Worm (Caenorhabditis elegans) whole organism, mixed stage, embryonic: ENCODE results near the gene ZK617.26.
A peak's percentile ranks its signal among the peaks of the same experiment; 100 is the strongest.

Experiments
- M03D4.4 ChIP-seq: sonication (generic microtip); optimal IDR thresholded peaks from 2 replicates; lab custom pipeline; 2017; ENCODE audit warnings: mild to moderate bottlenecking, missing genetic modification characterization, missing compliant biosample characterization
- bed-3 ChIP-seq: fragments of 200-800 bp; sonication (Bioruptor generic); optimal IDR thresholded peaks from 3 replicates; lab custom pipeline; 2018; ENCODE audit warnings: mild to moderate bottlenecking, missing genetic modification characterization, moderate library complexity, missing compliant biosample characterization
- blmp-1 ChIP-seq: fragments of 150-350 bp; optimal IDR thresholded peaks from 2 replicates; lab custom pipeline; 2014; ENCODE audit warnings: missing biosample characterization, missing genetic modification characterization
- ceh-39 ChIP-seq: fragments of 150-350 bp; optimal IDR thresholded peaks from 2 replicates; lab custom pipeline; 2014; ENCODE audit warnings: missing biosample characterization, missing genetic modification characterization
- ceh-43 ChIP-seq: fragments of 200-800 bp; sonication (Bioruptor generic); optimal IDR thresholded peaks from 2 replicates; lab custom pipeline; 2018; ENCODE audit warnings: mild to moderate bottlenecking, missing genetic modification characterization, moderate library complexity, missing compliant biosample characterization
- ceh-83 ChIP-seq: fragments of 200-800 bp; sonication (Bioruptor generic); optimal IDR thresholded peaks from 2 replicates; lab custom pipeline; 2018; ENCODE audit warnings: mild to moderate bottlenecking, missing genetic modification characterization, missing compliant biosample characterization
- ces-1 ChIP-seq: fragments of 150-350 bp; optimal IDR thresholded peaks from 2 replicates; lab custom pipeline; 2014; ENCODE audit warnings: missing biosample characterization, missing genetic modification reagents, missing genetic modification characterization
- cnd-1 ChIP-seq: fragments of 200-800 bp; sonication (Bioruptor generic); optimal IDR thresholded peaks from 2 replicates; lab custom pipeline; 2018; ENCODE audit warnings: mild to moderate bottlenecking, missing genetic modification characterization, missing compliant biosample characterization
- elt-1 ChIP-seq: sonication (generic microtip); optimal IDR thresholded peaks from 2 replicates; lab custom pipeline; 2017; ENCODE audit warnings: missing genetic modification characterization, mild to moderate bottlenecking, missing compliant biosample characterization, antibody characterized with exemption, moderate library complexity, borderline replicate concordance; ENCODE audit not compliant: insufficient read depth
- elt-3 ChIP-seq: fragments of 150-350 bp; optimal IDR thresholded peaks from 2 replicates; lab custom pipeline; 2014; ENCODE audit warnings: missing biosample characterization, missing genetic modification characterization
- flh-1 ChIP-seq: fragments of 200-800 bp; sonication (Bioruptor generic); optimal IDR thresholded peaks from 2 replicates; lab custom pipeline; 2018; ENCODE audit warnings: mild to moderate bottlenecking, missing genetic modification characterization, moderate library complexity, missing compliant biosample characterization
- ham-2 ChIP-seq: fragments of 200-800 bp; sonication (Bioruptor generic); optimal IDR thresholded peaks from 2 replicates; lab custom pipeline; 2018; ENCODE audit warnings: mild to moderate bottlenecking, missing genetic modification characterization, missing compliant biosample characterization
- hlh-1 ChIP-seq: fragments of 150-350 bp; optimal IDR thresholded peaks from 2 replicates; lab custom pipeline; 2014; ENCODE audit warnings: missing biosample characterization, missing genetic modification reagents, missing genetic modification characterization
- lin-13 ChIP-seq: fragments of 150-350 bp; optimal IDR thresholded peaks from 2 replicates; lab custom pipeline; 2014; ENCODE audit warnings: missing biosample characterization, missing genetic modification characterization
- lin-32 ChIP-seq: fragments of 200-800 bp; sonication (Bioruptor generic); optimal IDR thresholded peaks from 2 replicates; lab custom pipeline; 2018; ENCODE audit warnings: mild to moderate bottlenecking, missing genetic modification characterization, missing compliant biosample characterization
- lsy-2 ChIP-seq: fragments of 150-350 bp; optimal IDR thresholded peaks from 2 replicates; lab custom pipeline; 2014; ENCODE audit warnings: missing biosample characterization, missing genetic modification characterization
- mab-5 ChIP-seq: fragments of 150-350 bp; optimal IDR thresholded peaks from 2 replicates; lab custom pipeline; 2014; ENCODE audit warnings: missing biosample characterization, missing genetic modification characterization
- mep-1 ChIP-seq: fragments of 150-350 bp; optimal IDR thresholded peaks from 2 replicates; lab custom pipeline; 2017; ENCODE audit warnings: missing biosample characterization, missing genetic modification reagents, missing genetic modification characterization, inconsistent platforms
- mls-2 ChIP-seq: sonication (generic microtip); optimal IDR thresholded peaks from 2 replicates; lab custom pipeline; 2016; ENCODE audit warnings: mild to moderate bottlenecking, missing genetic modification characterization, moderate library complexity, missing compliant biosample characterization
- nhr-2 ChIP-seq: fragments of 150-350 bp; optimal IDR thresholded peaks from 2 replicates; lab custom pipeline; 2014; ENCODE audit warnings: missing biosample characterization, missing genetic modification characterization
- nhr-237 ChIP-seq: fragments of 150-350 bp; optimal IDR thresholded peaks from 2 replicates; lab custom pipeline; 2014; ENCODE audit warnings: missing biosample characterization, missing genetic modification characterization
- nhr-76 ChIP-seq: sonication (generic microtip); optimal IDR thresholded peaks from 2 replicates; lab custom pipeline; 2017; ENCODE audit warnings: missing biosample characterization, missing genetic modification characterization
- pha-4 ChIP-seq: fragments of 150-350 bp; optimal IDR thresholded peaks from 2 replicates; lab custom pipeline; 2018; ENCODE audit warnings: missing biosample characterization, missing genetic modification reagents, missing genetic modification characterization
- sem-2 ChIP-seq: fragments of 200-800 bp; sonication (Bioruptor generic); optimal IDR thresholded peaks from 2 replicates; lab custom pipeline; 2018; ENCODE audit warnings: mild to moderate bottlenecking, missing genetic modification characterization, missing compliant biosample characterization
- snpc-4 ChIP-seq: fragments of 150-350 bp; optimal IDR thresholded peaks from 2 replicates; lab custom pipeline; 2014; ENCODE audit warnings: missing biosample characterization, missing genetic modification characterization
- sptf-1 ChIP-seq: sonication (generic microtip); optimal IDR thresholded peaks from 2 replicates; lab custom pipeline; 2017; ENCODE audit warnings: mild to moderate bottlenecking, missing genetic modification characterization, moderate library complexity, missing compliant biosample characterization
- tbx-8 ChIP-seq: fragments of 200-800 bp; sonication (Bioruptor generic); optimal IDR thresholded peaks from 2 replicates; lab custom pipeline; 2018; ENCODE audit warnings: mild to moderate bottlenecking, missing genetic modification characterization, moderate library complexity, missing compliant biosample characterization
- unc-120 ChIP-seq: sonication (generic microtip); optimal IDR thresholded peaks from 2 replicates; lab custom pipeline; 2017; ENCODE audit warnings: missing genetic modification characterization, missing compliant biosample characterization; ENCODE audit not compliant: poor library complexity, severe bottlenecking
- unc-39 ChIP-seq: fragments of 150-350 bp; optimal IDR thresholded peaks from 2 replicates; lab custom pipeline; 2014; ENCODE audit warnings: missing biosample characterization, missing genetic modification characterization
- unc-62 ChIP-seq: fragments of 150-350 bp; optimal IDR thresholded peaks from 2 replicates; lab custom pipeline; 2014; ENCODE audit warnings: missing biosample characterization, missing genetic modification reagents, missing genetic modification characterization
- ztf-11 ChIP-seq: fragments of 150-350 bp; optimal IDR thresholded peaks from 2 replicates; lab custom pipeline; 2014; ENCODE audit warnings: missing biosample characterization, missing genetic modification characterization

Gene ZK617.26

DNA sequence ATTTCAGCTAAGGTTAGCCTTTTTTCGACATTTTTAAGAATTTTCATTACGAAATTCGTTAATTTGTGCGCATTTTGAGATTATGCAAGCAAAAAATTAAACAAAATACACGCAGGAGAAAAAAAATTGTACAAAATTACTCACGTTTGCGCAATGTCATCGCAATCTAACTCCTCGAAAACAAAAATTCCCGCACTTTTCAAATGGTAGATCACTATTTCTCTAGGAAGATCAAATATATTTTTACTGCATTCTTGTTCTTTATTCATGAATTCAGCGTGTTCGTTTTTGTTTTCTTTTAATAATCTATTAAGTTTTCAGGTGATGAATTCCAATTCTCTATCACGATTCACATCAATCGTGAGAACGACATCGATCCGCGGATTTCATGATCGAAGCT, 20.2 kb upstream of the ZK617.26 start, which contains the start of the genes T12G3.6 and mrpl-51:
TSS of gene T12G3.6 (minus strand) at position 269 of the 400 bp plus-strand sequence.
TSS of gene mrpl-51 (plus strand) at position 322 of the 400 bp plus-strand sequence.
- TF ChIP-seq unc-62 (GFP tag; lab: Kevin White, UChicago) (no peak), lsy-2 (tag; lab: Kevin White, UChicago) (no peak), ces-1 (GFP tag; lab: Kevin White, UChicago) (no peak), ceh-83 (GFP tag; lab: Kevin White, UChicago) (no peak), nhr-76 (tag; lab: Kevin White, UChicago) (no peak), sptf-1 (no peak), pha-4 (tag; lab: Kevin White, UChicago) (no peak), mep-1 (tag; lab: Kevin White, UChicago) (no peak), tbx-8 (no peak), mls-2 (tag; lab: Kevin White, UChicago) (no peak), ceh-39 (tag; lab: Kevin White, UChicago) (no peak), sem-2 (no peak), M03D4.4 (tag; lab: Kevin White, UChicago) (no peak), mab-5 (tag; lab: Kevin White, UChicago) (no peak), bed-3 (GFP tag; lab: Kevin White, UChicago) (no peak), lin-32 (GFP tag; lab: Kevin White, UChicago) (no peak)

ce11 chrIV:12029722-12030182, 19.0 kb upstream of the ZK617.26 start, which contains the start of gene T12G3.11:
Gene T12G3.11, minus strand, starts transcription at chrIV:12029772.
- TF ChIP-seq ces-1 (GFP tag; lab: Kevin White, UChicago) (peak; percentile 14), elt-1 (no peak), lsy-2 (tag; lab: Kevin White, UChicago) (peak; percentile 52), unc-39 (tag; lab: Kevin White, UChicago) (no peak)

DNA sequence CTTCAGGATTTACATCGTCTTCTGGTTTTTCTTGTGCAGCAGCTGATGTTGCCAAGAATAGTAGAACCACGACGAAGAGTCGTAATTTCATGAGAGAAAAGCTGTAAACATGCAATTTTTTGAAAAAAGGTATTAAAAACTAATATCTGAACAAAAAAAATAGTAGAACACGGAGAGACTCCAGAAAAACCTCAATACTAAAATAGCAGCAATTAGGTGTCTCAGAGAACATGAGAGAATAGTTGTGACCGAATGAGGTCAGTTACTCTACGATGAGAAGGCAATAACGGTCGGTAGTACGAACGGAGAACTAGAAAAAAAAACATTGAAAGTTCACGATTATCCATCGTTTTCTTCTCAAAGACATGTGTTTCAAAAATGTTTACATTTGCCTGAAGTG, 18.3 kb upstream of the ZK617.26 start, which contains the start of gene tgn-38:
TSS of gene tgn-38 (minus strand) at position 101 of the 400 bp plus-strand sequence.
- no peak for TF ChIP-seq elt-3
- TF ChIP-seq ceh-43 (GFP tag; lab: Kevin White, UChicago), result no peak
- no peak for TF ChIP-seq nhr-76 (tag; lab: Kevin White, UChicago)
- TF ChIP-seq flh-1, result no peak
- no peak for TF ChIP-seq nhr-237 (tag; lab: Kevin White, UChicago)
- TF ChIP-seq ham-2 (GFP tag; lab: Kevin White, UChicago), result no peak
- TF ChIP-seq pha-4 (tag; lab: Kevin White, UChicago), result no peak
- no peak for TF ChIP-seq unc-62 (GFP tag; lab: Kevin White, UChicago)
- no peak for TF ChIP-seq nhr-2 (tag; lab: Kevin White, UChicago)
- no peak for TF ChIP-seq ces-1 (GFP tag; lab: Kevin White, UChicago)
- no peak for TF ChIP-seq bed-3 (GFP tag; lab: Kevin White, UChicago)
- no peak for TF ChIP-seq unc-120 (tag; lab: Kevin White, UChicago)
- TF ChIP-seq hlh-1 (tag; lab: Kevin White, UChicago), result no peak
- no peak for TF ChIP-seq cnd-1
- TF ChIP-seq tbx-8, result no peak
- no peak for TF ChIP-seq elt-1
- no peak for TF ChIP-seq ceh-39 (tag; lab: Kevin White, UChicago)
- no peak for TF ChIP-seq mep-1 (tag; lab: Kevin White, UChicago)
- TF ChIP-seq, all 35 proteins: peak for 0

- peak; percentile 20 for TF ChIP-seq elt-1
- TF ChIP-seq hlh-1 (tag; lab: Kevin White, UChicago), result no peak
- TF ChIP-seq ham-2 (GFP tag; lab: Kevin White, UChicago), result no peak
These were observed 10.6 kb upstream of the ZK617.26 start for ce11 chrIV:12021360-12021759.

DNA sequence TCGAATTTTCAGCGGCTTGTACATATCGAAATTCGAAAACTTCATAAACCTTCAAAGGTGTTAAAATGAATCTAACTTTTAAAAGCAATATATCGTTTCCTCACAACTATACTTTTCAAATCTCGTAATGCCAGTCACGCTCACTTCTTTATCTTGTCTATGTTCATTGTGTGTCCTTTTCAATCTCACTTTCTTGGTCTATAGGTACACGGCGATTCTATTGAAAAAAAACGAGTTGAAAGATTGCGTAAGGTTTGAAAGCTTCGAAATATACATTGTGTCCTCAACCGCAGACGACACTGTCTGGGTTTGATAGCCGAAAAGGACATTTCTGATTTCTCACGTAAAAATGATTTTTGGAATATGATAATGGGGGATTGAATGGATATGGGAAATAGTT, 8.2 kb upstream of the ZK617.26 start:
- no peak for TF ChIP-seq hlh-1 (tag; lab: Kevin White, UChicago)
- TF ChIP-seq ztf-11 (tag; lab: Kevin White, UChicago), result no peak
- TF ChIP-seq ceh-83 (GFP tag; lab: Kevin White, UChicago), result no peak
- no peak for TF ChIP-seq ceh-43 (GFP tag; lab: Kevin White, UChicago)
- no peak for TF ChIP-seq bed-3 (GFP tag; lab: Kevin White, UChicago)
- no peak for TF ChIP-seq lin-13 (tag; lab: Kevin White, UChicago)
- no peak for TF ChIP-seq unc-120 (tag; lab: Kevin White, UChicago)
- no peak for TF ChIP-seq ces-1 (GFP tag; lab: Kevin White, UChicago)
- TF ChIP-seq cnd-1, result no peak
- TF ChIP-seq snpc-4 (tag; lab: Kevin White, UChicago), result no peak
- no peak for TF ChIP-seq unc-39 (tag; lab: Kevin White, UChicago)
- TF ChIP-seq blmp-1, result no peak
